Worm (Caenorhabditis elegans): Measurements from ENCODE around the gene F49H12.2.

DNA sequence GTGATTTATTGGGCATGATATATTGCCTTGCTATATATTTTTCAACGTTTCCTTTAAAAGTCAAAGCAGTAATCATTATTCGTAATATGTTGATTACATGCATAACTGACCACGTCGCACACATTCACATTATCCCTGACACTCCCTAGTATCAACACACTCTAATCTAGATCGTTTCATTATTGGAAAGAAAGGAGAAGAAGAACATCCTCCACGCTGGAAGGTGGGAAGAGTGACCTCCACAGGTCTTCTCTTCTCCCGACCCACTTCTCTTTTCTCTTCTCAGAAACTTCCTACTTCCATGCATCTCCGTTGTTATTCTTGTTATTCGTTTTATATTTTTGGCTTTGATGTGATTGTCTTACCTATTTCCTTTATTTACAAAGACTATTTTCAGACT lies 11.0 kb upstream of the F49H12.2 start, which contains the start of gene txdc-12.2:
- TF ChIP-seq tra-4 (tag; optimal IDR thresholded peaks at IDR 0.05): no peak
- TF ChIP-seq ama-1 (optimal IDR thresholded peaks at IDR 0.05): no peak
- TF ChIP-seq flt-1 (GFP tag; IDR thresholded peaks at IDR 0.05): no peak
- no peak for TF ChIP-seq tbx-37 (GFP tag; conservative IDR thresholded peaks at IDR 0.05)
- no peak for TF ChIP-seq ets-7 (tag; optimal IDR thresholded peaks at IDR 0.05)
- no peak for TF ChIP-seq hmg-4 (GFP tag; optimal IDR thresholded peaks at IDR 0.05)
- no peak for TF ChIP-seq scrt-1 (GFP tag; IDR thresholded peaks at IDR 0.05)
- TF ChIP-seq hnd-1 (tag; optimal IDR thresholded peaks at IDR 0.05): no peak
- no peak for TF ChIP-seq tbx-11 (GFP tag; IDR thresholded peaks at IDR 0.05)
- no peak for TF ChIP-seq F13C5.2 (tag; optimal IDR thresholded peaks at IDR 0.05)
